Fruit fly (Drosophila melanogaster): ENCODE measurements around the gene ICA69.

- peak; percentile 14 for TF ChIP-seq CG6808 (GFP tag; optimal IDR thresholded peaks at IDR 0.05)
- TF ChIP-seq net (GFP tag; optimal IDR thresholded peaks at IDR 0.05) = peak; percentile 69
- no peak for TF ChIP-seq Blimp-1 (GFP tag; optimal IDR thresholded peaks at IDR 0.05)
These were observed 45.8 kb downstream of the ICA69 start for dm6 chr3L:21176935-21177581.

All from whole organism, prepupa.